Worm (Caenorhabditis elegans): ENCODE measurements around the gene srd-48.

DNA sequence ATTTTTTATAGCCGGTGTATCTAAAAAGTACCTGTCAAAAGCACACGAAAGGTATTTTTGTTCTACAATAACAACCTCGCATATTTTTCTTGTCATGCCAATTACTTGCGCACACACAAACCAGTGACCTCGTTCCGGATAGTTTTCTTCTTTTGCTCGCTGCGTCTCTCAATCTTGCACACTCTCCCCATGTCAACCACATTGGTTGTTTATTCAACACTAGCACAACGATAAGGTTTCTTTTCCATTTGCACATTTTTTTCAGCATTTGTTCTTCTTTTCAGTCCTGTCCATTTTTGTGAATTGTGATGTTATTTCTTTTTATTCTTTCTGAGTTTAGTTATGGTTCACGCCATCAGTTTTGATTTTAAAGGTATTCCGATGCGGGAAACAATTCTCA is 14.3 kb downstream of the srd-48 start, which contains the start of gene F42F12.3:
- TF ChIP-seq zim-3 (tag; optimal IDR thresholded peaks at IDR 0.05), result no peak
- TF ChIP-seq unc-62 (GFP tag; optimal IDR thresholded peaks at IDR 0.05), result no peak
- TF ChIP-seq ets-4 (GFP tag; optimal IDR thresholded peaks at IDR 0.05), result no peak
- no peak for TF ChIP-seq F10E7.11 (tag; optimal IDR thresholded peaks at IDR 0.05)
- no peak for TF ChIP-seq ztf-28 (GFP tag; IDR thresholded peaks at IDR 0.05)
- TF ChIP-seq nhr-90 (tag; optimal IDR thresholded peaks at IDR 0.05), result no peak
- TF ChIP-seq pha-4 (tag; optimal IDR thresholded peaks at IDR 0.05), result no peak
- TF ChIP-seq T26A5.8 (tag; optimal IDR thresholded peaks at IDR 0.05), result no peak
- no peak for TF ChIP-seq sdz-38 (tag; optimal IDR thresholded peaks at IDR 0.05)
- no peak for TF ChIP-seq egrh-3 (GFP tag; IDR thresholded peaks at IDR 0.05)
- no peak for TF ChIP-seq hlh-26 (GFP tag; conservative IDR thresholded peaks at IDR 0.05)
- TF ChIP-seq Y67H2A.10 (GFP tag; conservative IDR thresholded peaks at IDR 0.05), result no peak

All from whole organism, young adult.